Fruit fly (Drosophila melanogaster) whole organism, embryonic: ENCODE measurements around the gene opa.

Experiments
- Blimp-1 ChIP-seq: fragments of 200-800 bp; sonication (Bioruptor generic); optimal IDR thresholded peaks from 3 replicates; lab custom pipeline; 2018; ENCODE audit warnings: missing biosample characterization, missing genetic modification characterization, mild to moderate bottlenecking, moderate library complexity, missing genetic modification reagents
- CG2116 ChIP-seq: fragments of 200-800 bp; sonication (Bioruptor generic); optimal IDR thresholded peaks from 3 replicates; lab custom pipeline; 2018; ENCODE audit warnings: missing biosample characterization, mild to moderate bottlenecking, missing genetic modification characterization
- CG4424 ChIP-seq: fragments of 200-800 bp; sonication (Bioruptor generic); optimal IDR thresholded peaks from 3 replicates; lab custom pipeline; 2016; ENCODE audit warnings: missing biosample characterization, missing genetic modification characterization
- CG4707 ChIP-seq: fragments of 200-800 bp; sonication (Bioruptor generic); optimal IDR thresholded peaks from 2 replicates; lab custom pipeline; 2018; ENCODE audit warnings: missing biosample characterization, mild to moderate bottlenecking, missing genetic modification characterization, moderate library complexity
- CG9727 ChIP-seq: fragments of 200-800 bp; sonication (Bioruptor generic); optimal IDR thresholded peaks from 3 replicates; lab custom pipeline; 2017; ENCODE audit warnings: missing biosample characterization, mild to moderate bottlenecking, missing genetic modification characterization
- aop ChIP-seq: fragments of 200-800 bp; sonication (Bioruptor generic); IDR thresholded peaks from 2 replicates; pipeline ENCODE4 v1.3.6; 2022; ENCODE audit warnings: missing biosample characterization, missing genetic modification characterization
- dati ChIP-seq: fragments of 200-800 bp; sonication (Bioruptor generic); IDR thresholded peaks from 2 replicates; pipeline ENCODE4 v1.3.6; 2022; ENCODE audit warnings: missing biosample characterization, missing genetic modification characterization
- fd3F ChIP-seq: fragments of 200-800 bp; sonication (Bioruptor generic); optimal IDR thresholded peaks from 2 replicates; lab custom pipeline; 2018; ENCODE audit warnings: missing biosample characterization, mild to moderate bottlenecking, missing genetic modification characterization, moderate library complexity
- ham ChIP-seq: fragments of 200-800 bp; sonication (Bioruptor generic); IDR thresholded peaks from 2 replicates; pipeline ENCODE4 v1.3.6; 2022; ENCODE audit warnings: missing biosample characterization, missing genetic modification characterization
- hkb ChIP-seq, 2 experiments: fragments of 200-800 bp in 1 of 2; fragments of >200 bp in 1 of 2; sonication (Bioruptor generic) in 1 of 2; IDR thresholded peaks in 1 of 2; optimal IDR thresholded peaks in 1 of 2; 2 replicates each; pipeline versions ENCODE4 v1.3.6 to Lab custom; 2017 to 2022; ENCODE audit warnings: missing biosample characterization in 1 of 2, missing genetic modification characterization in 1 of 2
- stwl ChIP-seq: fragments of 200-800 bp; sonication (Bioruptor generic); optimal IDR thresholded peaks from 3 replicates; lab custom pipeline; 2018; ENCODE audit warnings: missing biosample characterization, mild to moderate bottlenecking, missing genetic modification characterization, moderate library complexity
- zf30C ChIP-seq: fragments of 200-800 bp; sonication (Bioruptor generic); optimal IDR thresholded peaks from 3 replicates; lab custom pipeline; 2018; ENCODE audit warnings: missing biosample characterization, mild to moderate bottlenecking, missing genetic modification characterization

- no peak for TF ChIP-seq dati (GFP tag; lab: Robert Waterston, UW)
- no peak for TF ChIP-seq stwl (tag; lab: Kevin White, UChicago)
- no peak for TF ChIP-seq aop (GFP tag; lab: Robert Waterston, UW)
- no peak for TF ChIP-seq CG4424 (GFP tag; lab: Kevin White, UChicago)
- no peak for TF ChIP-seq CG2116 (GFP tag; lab: Kevin White, UChicago)
- no peak for TF ChIP-seq CG4707 (GFP tag; lab: Kevin White, UChicago)
- TF ChIP-seq CG9727 (GFP tag; lab: Kevin White, UChicago): no peak
- TF ChIP-seq Blimp-1 (GFP tag; lab: Kevin White, UChicago): no peak
- no peak for TF ChIP-seq ham (GFP tag; lab: Robert Waterston, UW)
- TF ChIP-seq fd3F (GFP tag; lab: Kevin White, UChicago): no peak
- no peak for TF ChIP-seq zf30C
- no peak for TF ChIP-seq hkb (optimal IDR thresholded peaks at IDR 0.05; lab: Kevin White, UChicago)
- TF ChIP-seq hkb (GFP tag; IDR thresholded peaks at IDR 0.05; lab: Robert Waterston, UW): no peak
Observed at dm6 chr3R:4861144-4861543, 8.5 kb downstream of the opa start.
